ENCODE assay signal across 5 worm cellular contexts in the genomic region with DNA sequence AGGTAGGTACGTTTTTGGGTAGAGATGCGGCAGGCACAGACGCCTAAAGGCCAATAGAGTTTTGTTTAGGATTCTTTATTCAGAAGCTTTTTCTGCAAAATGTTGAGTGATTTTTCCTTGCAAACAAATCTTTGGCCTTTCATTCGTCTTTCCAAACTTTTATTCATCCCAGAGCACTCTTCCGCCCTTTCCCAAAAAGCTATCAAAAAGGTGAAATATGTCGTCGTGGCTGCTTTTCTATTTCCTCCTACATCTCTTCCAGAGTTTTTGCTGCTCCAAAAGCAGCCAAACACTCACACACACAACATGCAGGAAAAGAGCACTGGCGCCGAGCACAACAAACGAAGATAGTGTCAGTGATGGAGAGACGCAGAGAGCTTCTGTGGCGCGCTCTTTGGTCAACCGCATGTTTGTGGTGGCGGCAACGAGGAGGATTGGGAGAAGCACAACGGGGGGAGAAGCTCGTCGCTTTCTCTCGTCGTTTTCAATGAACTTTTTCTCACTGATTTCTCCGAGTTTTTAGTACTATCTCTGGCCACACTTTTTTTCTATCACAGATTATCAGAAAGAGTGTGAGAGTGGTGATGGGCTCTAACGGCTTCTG.
TF ChIP-seq lines count a peak whose summit lies in the region.

No protein-coding gene starts in this region.

TF ChIP-seq in whole organism, L1 larva, 84 proteins besides CTCF, POLR2A, EP300 and RAD21 (continued from another document and continues in another):
- no peak for TF ChIP-seq lin-15B (tag; optimal IDR thresholded peaks at IDR 0.05; lab: Kevin White, UChicago)
- peak; percentile 40 for TF ChIP-seq nhr-85 (tag; lab: Kevin White, UChicago)
- no peak for TF ChIP-seq hpl-2 (GFP tag; optimal IDR thresholded peaks at IDR 0.05; lab: Kevin White, UChicago)
- peak; percentile 87 for TF ChIP-seq fkh-8 (tag; optimal IDR thresholded peaks at IDR 0.05; lab: Kevin White, UChicago)
- peak; percentile 48 for TF ChIP-seq snu-23 (GFP tag; optimal IDR thresholded peaks at IDR 0.05; lab: Kevin White, UChicago)
- no peak for TF ChIP-seq lin-39 (tag; optimal IDR thresholded peaks at IDR 0.05; lab: Kevin White, UChicago)
- no peak for TF ChIP-seq nhr-237 (tag; optimal IDR thresholded peaks at IDR 0.05; lab: Kevin White, UChicago)
- no peak for TF ChIP-seq ztf-4 (tag; optimal IDR thresholded peaks at IDR 0.05; lab: Kevin White, UChicago)
- peak; percentile 69 for TF ChIP-seq nhr-71 (tag; optimal IDR thresholded peaks at IDR 0.05; lab: Kevin White, UChicago)
- no peak for TF ChIP-seq vab-15 (tag; optimal IDR thresholded peaks at IDR 0.05; lab: Kevin White, UChicago)
- TF ChIP-seq xbp-1 (tag; optimal IDR thresholded peaks at IDR 0.05; lab: Kevin White, UChicago) = peak; percentile 11
- TF ChIP-seq ceh-8 (GFP tag; optimal IDR thresholded peaks at IDR 0.05; lab: Kevin White, UChicago) = no peak
- TF ChIP-seq lin-35 (GFP tag; optimal IDR thresholded peaks at IDR 0.05; lab: Kevin White, UChicago) = peak; percentile 46 to 51
- TF ChIP-seq dpl-1 (GFP tag; optimal IDR thresholded peaks at IDR 0.05; lab: Kevin White, UChicago) = peak in 2 of 3 experiments; percentile 28 to 40
- TF ChIP-seq ets-5 (GFP tag; IDR thresholded peaks at IDR 0.05; lab: Robert Waterston, UW) = no peak
- peak in 1 of 2 experiments; percentile 55 for TF ChIP-seq lsy-2 (tag; optimal IDR thresholded peaks at IDR 0.05; lab: Kevin White, UChicago)
- TF ChIP-seq nhr-12 (tag; optimal IDR thresholded peaks at IDR 0.05; lab: Kevin White, UChicago) = no peak
- TF ChIP-seq Y116A8C.19 (tag; optimal IDR thresholded peaks at IDR 0.05; lab: Kevin White, UChicago; ENCODE audit: borderline replicate concordance) = no peak
- TF ChIP-seq sup-37 (GFP tag; optimal IDR thresholded peaks at IDR 0.05; lab: Kevin White, UChicago) = no peak
- no peak for TF ChIP-seq aly-2 (tag; optimal IDR thresholded peaks at IDR 0.05; lab: Kevin White, UChicago)
- TF ChIP-seq ces-1 (GFP tag; optimal IDR thresholded peaks at IDR 0.05; lab: Kevin White, UChicago) = no peak
- no peak for TF ChIP-seq ceh-88 (GFP tag; IDR thresholded peaks at IDR 0.05; lab: Robert Waterston, UW)
- no peak for TF ChIP-seq ztf-11 (tag; optimal IDR thresholded peaks at IDR 0.05; lab: Kevin White, UChicago)
- no peak for TF ChIP-seq sox-4 (tag; optimal IDR thresholded peaks at IDR 0.05; lab: Kevin White, UChicago)
- TF ChIP-seq ama-1 (optimal IDR thresholded peaks at IDR 0.05; lab: Kevin White, UChicago) = no peak
- TF ChIP-seq unc-98 (GFP tag; IDR thresholded peaks at IDR 0.05; lab: Robert Waterston, UW) = no peak

TF ChIP-seq in whole organism, L2 larva, 48 proteins besides CTCF, POLR2A, EP300 and RAD21 (continued from another document):
- peak; percentile 71 for TF ChIP-seq F13H6.1 (tag; optimal IDR thresholded peaks at IDR 0.05; lab: Kevin White, UChicago)
- no peak for TF ChIP-seq nhr-237 (tag; optimal IDR thresholded peaks at IDR 0.05; lab: Kevin White, UChicago)
- TF ChIP-seq ceh-82 (tag; optimal IDR thresholded peaks at IDR 0.05; lab: Kevin White, UChicago) = no peak
- TF ChIP-seq lsy-2 (tag; optimal IDR thresholded peaks at IDR 0.05; lab: Kevin White, UChicago) = peak in 1 of 2 experiments; percentile 50
- peak; percentile 19 for TF ChIP-seq Y55F3AM.14 (GFP tag; optimal IDR thresholded peaks at IDR 0.05; lab: Kevin White, UChicago)
- TF ChIP-seq mdl-1 (tag; optimal IDR thresholded peaks at IDR 0.05; lab: Kevin White, UChicago) = peak in 1 of 2 experiments; percentile 43
- peak; percentile 11 for TF ChIP-seq snpc-4 (tag; optimal IDR thresholded peaks at IDR 0.05; lab: Kevin White, UChicago)
- peak; percentile 52 for TF ChIP-seq fos-1 (tag; optimal IDR thresholded peaks at IDR 0.05; lab: Kevin White, UChicago)
- peak; percentile 29 for TF ChIP-seq lin-11 (tag; optimal IDR thresholded peaks at IDR 0.05; lab: Kevin White, UChicago)
- peak; percentile 41 for TF ChIP-seq gmeb-1 (tag; optimal IDR thresholded peaks at IDR 0.05; lab: Kevin White, UChicago)
- TF ChIP-seq nhr-6 (tag; optimal IDR thresholded peaks at IDR 0.05; lab: Kevin White, UChicago) = no peak
- TF ChIP-seq nhr-12 (tag; optimal IDR thresholded peaks at IDR 0.05; lab: Kevin White, UChicago) = no peak

TF ChIP-seq in whole organism, L3 larva, 47 proteins besides CTCF, POLR2A, EP300 and RAD21 (continued from another document):
- TF ChIP-seq fos-1 (tag; optimal IDR thresholded peaks at IDR 0.05; lab: Kevin White, UChicago) = no peak
- TF ChIP-seq nfya-1 (tag; optimal IDR thresholded peaks at IDR 0.05; lab: Kevin White, UChicago; ENCODE audit: insufficient read depth) = peak; percentile 87
- no peak for TF ChIP-seq ztf-4 (tag; optimal IDR thresholded peaks at IDR 0.05; lab: Kevin White, UChicago)
- no peak for TF ChIP-seq ama-1 (optimal IDR thresholded peaks at IDR 0.05; lab: Kevin White, UChicago)
- no peak for TF ChIP-seq tbx-2 (tag; optimal IDR thresholded peaks at IDR 0.05; lab: Kevin White, UChicago)
- TF ChIP-seq nhr-28 (tag; optimal IDR thresholded peaks at IDR 0.05; lab: Kevin White, UChicago) = no peak
- TF ChIP-seq ceh-16 (tag; optimal IDR thresholded peaks at IDR 0.05; lab: Kevin White, UChicago) = no peak
- TF ChIP-seq nhr-12 (tag; optimal IDR thresholded peaks at IDR 0.05; lab: Kevin White, UChicago) = no peak
- TF ChIP-seq jun-1 (tag; optimal IDR thresholded peaks at IDR 0.05; lab: Kevin White, UChicago) = no peak
- TF ChIP-seq nhr-23 (tag; optimal IDR thresholded peaks at IDR 0.05; lab: Kevin White, UChicago) = no peak
- no peak for TF ChIP-seq lsy-12 (tag; optimal IDR thresholded peaks at IDR 0.05; lab: Kevin White, UChicago)
- TF ChIP-seq daf-12 (tag; optimal IDR thresholded peaks at IDR 0.05; lab: Kevin White, UChicago) = no peak
- peak; percentile 53 for TF ChIP-seq elt-2 (tag; optimal IDR thresholded peaks at IDR 0.05; lab: Kevin White, UChicago)
- TF ChIP-seq ceh-28 (tag; optimal IDR thresholded peaks at IDR 0.05; lab: Kevin White, UChicago) = no peak
- peak; percentile 70 for TF ChIP-seq pha-4 (tag; optimal IDR thresholded peaks at IDR 0.05; lab: Kevin White, UChicago)
- peak; percentile 38 for TF ChIP-seq pqm-1 (tag; optimal IDR thresholded peaks at IDR 0.05; lab: Kevin White, UChicago)
- no peak for TF ChIP-seq skn-1 (tag; optimal IDR thresholded peaks at IDR 0.05; lab: Kevin White, UChicago)
- TF ChIP-seq fkh-10 (GFP tag; optimal IDR thresholded peaks at IDR 0.05; lab: Kevin White, UChicago) = peak; percentile 36
- TF ChIP-seq mml-1 (tag; optimal IDR thresholded peaks at IDR 0.05; lab: Kevin White, UChicago) = no peak
TF ChIP-seq in whole organism, L3 larva: peak in this region for 11.

TF ChIP-seq in whole organism, L4 larva, 104 proteins besides CTCF, POLR2A, EP300 and RAD21 (continued from another document):
- TF ChIP-seq nhr-28 (tag; optimal IDR thresholded peaks at IDR 0.05; lab: Kevin White, UChicago) (peak; percentile 72), R02D3.7 (tag; optimal IDR thresholded peaks at IDR 0.05; lab: Kevin White, UChicago) (no peak), lsy-2 (tag; optimal IDR thresholded peaks at IDR 0.05; lab: Kevin White, UChicago) (peak in 1 of 2 experiments; percentile 35), hmg-1.1 (GFP tag; IDR thresholded peaks at IDR 0.05; lab: Robert Waterston, UW) (peak; percentile 77), aha-1 (tag; lab: Kevin White, UChicago) (peak; percentile 95), Y5F2A.4 (GFP tag; optimal IDR thresholded peaks at IDR 0.05; lab: Kevin White, UChicago) (no peak), unc-62 (GFP tag; optimal IDR thresholded peaks at IDR 0.05 in 1 of 2; lab: Kevin White, UChicago) (peak in 1 of 2 experiments; percentile 99), unc-62 (tag; optimal IDR thresholded peaks at IDR 0.05; lab: Kevin White, UChicago) (no peak), fkh-10 (GFP tag; optimal IDR thresholded peaks at IDR 0.05; lab: Kevin White, UChicago) (peak; percentile 62), dve-1 (tag; optimal IDR thresholded peaks at IDR 0.05; lab: Kevin White, UChicago; ENCODE audit: insufficient read depth) (peak; percentile 62), pqm-1 (tag; optimal IDR thresholded peaks at IDR 0.05; lab: Kevin White, UChicago) (peak; percentile 42), mes-2 (tag; optimal IDR thresholded peaks at IDR 0.05; lab: Kevin White, UChicago; ENCODE audit: poor library complexity, severe bottlenecking) (peak; percentile 32), ceh-20 (GFP tag; IDR thresholded peaks at IDR 0.05; lab: Robert Waterston, UW) (peak; percentile 33; the same call in 1 of the 2 replicates), hif-1 (tag; optimal IDR thresholded peaks at IDR 0.05; lab: Kevin White, UChicago) (peak in 1 of 2 experiments; percentile 39), mdl-1 (tag; optimal IDR thresholded peaks at IDR 0.05; lab: Kevin White, UChicago) (peak; percentile 9 to 75), dmd-6 (GFP tag; IDR thresholded peaks at IDR 0.05; lab: Robert Waterston, UW) (peak; percentile 78), arid-1 (GFP tag; conservative IDR thresholded peaks at IDR 0.05; lab: Robert Waterston, UW) (no peak), rbr-2 (tag; optimal IDR thresholded peaks at IDR 0.05; lab: Kevin White, UChicago) (peak; percentile 66), mxl-3 (GFP tag; optimal IDR thresholded peaks at IDR 0.05; lab: Kevin White, UChicago) (peak; percentile 84), aly-2 (tag; optimal IDR thresholded peaks at IDR 0.05; lab: Kevin White, UChicago) (no peak), nhr-11 (tag; optimal IDR thresholded peaks at IDR 0.05; lab: Kevin White, UChicago) (peak; percentile 64), gei-8 (GFP tag; optimal IDR thresholded peaks at IDR 0.05; lab: Kevin White, UChicago) (no peak), fos-1 (tag; optimal IDR thresholded peaks at IDR 0.05; lab: Kevin White, UChicago) (no peak), lin-13 (GFP tag; optimal IDR thresholded peaks at IDR 0.05; lab: Kevin White, UChicago) (peak; percentile 14), ceh-28 (tag; optimal IDR thresholded peaks at IDR 0.05; lab: Kevin White, UChicago) (no peak), nhr-48 (tag; optimal IDR thresholded peaks at IDR 0.05; lab: Kevin White, UChicago) (peak; percentile 19)
TF ChIP-seq in whole organism, L4 larva: peak in this region for 26.

TF ChIP-seq in whole organism, young adult, 124 proteins besides CTCF, POLR2A, EP300 and RAD21 (continued from another document):
- TF ChIP-seq hrde-1 (tag; optimal IDR thresholded peaks at IDR 0.05; lab: Kevin White, UChicago; ENCODE audit: borderline replicate concordance) = no peak
- peak; percentile 12 for TF ChIP-seq gei-17 (GFP tag; optimal IDR thresholded peaks at IDR 0.05; lab: Kevin White, UChicago)
- TF ChIP-seq rpc-1 (optimal IDR thresholded peaks at IDR 0.05; lab: Kevin White, UChicago) = no peak
- TF ChIP-seq rpc-1 (tag; optimal IDR thresholded peaks at IDR 0.05; lab: Kevin White, UChicago) = no peak
- TF ChIP-seq nfyb-1 (GFP tag; IDR thresholded peaks at IDR 0.05; lab: Robert Waterston, UW) = peak; percentile 61; the same call in 1 of the 2 replicates
- TF ChIP-seq nhr-90 (tag; optimal IDR thresholded peaks at IDR 0.05; lab: Kevin White, UChicago) = no peak
- peak; percentile 89 for TF ChIP-seq nhr-80 (tag; optimal IDR thresholded peaks at IDR 0.05; lab: Kevin White, UChicago)
- TF ChIP-seq sea-2 (GFP tag; IDR thresholded peaks at IDR 0.05; lab: Robert Waterston, UW) = no peak
- TF ChIP-seq atf-7 (tag; optimal IDR thresholded peaks at IDR 0.05; lab: Kevin White, UChicago) = no peak
- TF ChIP-seq Y56A3A.18 (GFP tag; IDR thresholded peaks at IDR 0.05; lab: Robert Waterston, UW) = 0 out of 2 replicates have a peak, but pooled peaks have one; percentile 45
- no peak for TF ChIP-seq somi-1 (GFP tag; optimal IDR thresholded peaks at IDR 0.05; lab: Kevin White, UChicago)
- TF ChIP-seq cebp-1 (GFP tag; IDR thresholded peaks at IDR 0.05; lab: Robert Waterston, UW) = no peak
- TF ChIP-seq cebp-1 (tag; optimal IDR thresholded peaks at IDR 0.05; lab: Kevin White, UChicago) = peak; percentile 61
- TF ChIP-seq snpc-1.3 (tag; optimal IDR thresholded peaks at IDR 0.05; lab: Kevin White, UChicago; ENCODE audit: insufficient read depth) = no peak
- TF ChIP-seq egrh-3 (GFP tag; IDR thresholded peaks at IDR 0.05; lab: Robert Waterston, UW) = peak; percentile 22; the same call in 1 of the 2 replicates
- TF ChIP-seq C17E4.6 (GFP tag; IDR thresholded peaks at IDR 0.05; lab: Robert Waterston, UW) = no peak
- TF ChIP-seq T26A5.8 (tag; optimal IDR thresholded peaks at IDR 0.05; lab: Kevin White, UChicago) = no peak
- no peak for TF ChIP-seq B0019.2 (GFP tag; conservative IDR thresholded peaks at IDR 0.05; lab: Robert Waterston, UW)
- TF ChIP-seq zfh-2 (GFP tag; conservative IDR thresholded peaks at IDR 0.05; lab: Robert Waterston, UW) = peak; percentile 92
- peak; percentile 63; the same call in 1 of the 2 replicates for TF ChIP-seq let-526 (GFP tag; IDR thresholded peaks at IDR 0.05; lab: Robert Waterston, UW)
- no peak for TF ChIP-seq unc-62 (GFP tag; optimal IDR thresholded peaks at IDR 0.05; lab: Kevin White, UChicago)
- TF ChIP-seq hmg-1.2 (GFP tag; IDR thresholded peaks at IDR 0.05; lab: Robert Waterston, UW) = peak; percentile 77
- no peak for TF ChIP-seq lin-35 (GFP tag; optimal IDR thresholded peaks at IDR 0.05; lab: Kevin White, UChicago)
